Worm (Caenorhabditis elegans) whole organism, L4 larva: ENCODE results near the gene mls-1.
A peak's percentile ranks its signal among the peaks of the same experiment; 100 is the strongest.

Source experiments
- D1046.2 ChIP-seq: fragments of 200-800 bp; sonication (Bioruptor generic); IDR thresholded peaks from 2 replicates; pipeline ENCODE4 v1.3.6; 2022; ENCODE audit warnings: missing genetic modification characterization, missing compliant biosample characterization
- F26F4.8 ChIP-seq: fragments of 200-800 bp; sonication (Bioruptor generic); conservative IDR thresholded peaks from 2 replicates; pipeline ENCODE4 v1.3.6; 2022; ENCODE audit warnings: missing genetic modification characterization, missing compliant biosample characterization
- R02D3.7 ChIP-seq: fragments of 150-350 bp; sonication (generic microtip); optimal IDR thresholded peaks from 3 replicates; lab custom pipeline; 2014; ENCODE audit warnings: missing biosample characterization, missing genetic modification characterization
- Y105C5A.15 ChIP-seq: fragments of 200-800 bp; sonication (Bioruptor generic); IDR thresholded peaks from 2 replicates; pipeline ENCODE4 v1.3.6; 2022; ENCODE audit warnings: missing genetic modification characterization, missing compliant biosample characterization
- ZK337.2 ChIP-seq: fragments of 200-800 bp; sonication (Bioruptor generic); IDR thresholded peaks from 2 replicates; pipeline ENCODE4 v1.3.6; 2022; ENCODE audit warnings: missing genetic modification reagents, missing genetic modification characterization, missing compliant biosample characterization
- ZK546.5 ChIP-seq, 2 experiments: sonication (generic microtip); optimal IDR thresholded peaks; 2 replicates each; lab custom pipeline; 2017; ENCODE audit warnings: missing biosample characterization in 2 of 2, missing genetic modification characterization in 2 of 2
- ama-1 ChIP-seq: fragments of 150-350 bp; optimal IDR thresholded peaks from 2 replicates; lab custom pipeline; 2014; ENCODE audit warnings: inconsistent platforms, mixed read lengths
- attf-4 ChIP-seq: sonication (generic microtip); optimal IDR thresholded peaks from 3 replicates; lab custom pipeline; 2017; ENCODE audit warnings: missing biosample characterization, missing genetic modification characterization
- ceh-20 ChIP-seq: fragments of 200-800 bp; sonication (Bioruptor generic); IDR thresholded peaks from 2 replicates; pipeline ENCODE4 v1.3.6; 2022; ENCODE audit warnings: missing genetic modification reagents, missing genetic modification characterization, missing compliant biosample characterization
- ceh-32 ChIP-seq: sonication (generic microtip); optimal IDR thresholded peaks from 2 replicates; lab custom pipeline; 2016; ENCODE audit warnings: mild to moderate bottlenecking, missing genetic modification characterization, missing compliant biosample characterization; ENCODE audit not compliant: poor library complexity
- ceh-62 ChIP-seq: sonication (generic microtip); optimal IDR thresholded peaks from 2 replicates; lab custom pipeline; 2017; ENCODE audit warnings: missing biosample characterization, missing genetic modification characterization
- ceh-82 ChIP-seq: sonication (generic microtip); optimal IDR thresholded peaks from 2 replicates; lab custom pipeline; 2017; ENCODE audit warnings: missing biosample characterization, missing genetic modification characterization
- ces-1 ChIP-seq: fragments of 150-350 bp; sonication (generic microtip); optimal IDR thresholded peaks from 4 replicates; lab custom pipeline; 2014; ENCODE audit warnings: missing biosample characterization, missing genetic modification reagents, missing genetic modification characterization
- daf-19 ChIP-seq: fragments of 200-800 bp; sonication (Bioruptor generic); conservative IDR thresholded peaks from 2 replicates; pipeline ENCODE4 v1.3.6; 2022; ENCODE audit warnings: missing genetic modification characterization, missing compliant biosample characterization
- daf-8 ChIP-seq: fragments of 200-800 bp; sonication (Bioruptor generic); IDR thresholded peaks from 2 replicates; pipeline ENCODE4 v1.3.6; 2022; ENCODE audit warnings: missing genetic modification characterization, missing compliant biosample characterization
- dmd-6 ChIP-seq: fragments of 200-800 bp; sonication (Bioruptor generic); IDR thresholded peaks from 2 replicates; pipeline ENCODE4 v1.3.6; 2022; ENCODE audit warnings: missing genetic modification reagents, missing genetic modification characterization, missing compliant biosample characterization
- dve-1 ChIP-seq: sonication (generic microtip); optimal IDR thresholded peaks from 2 replicates; lab custom pipeline; 2017; ENCODE audit warnings: antibody characterized with exemption, mild to moderate bottlenecking, missing genetic modification characterization, missing compliant biosample characterization; ENCODE audit not compliant: insufficient read depth
- egl-27 ChIP-seq: sonication (generic microtip); optimal IDR thresholded peaks from 3 replicates; lab custom pipeline; 2017; ENCODE audit warnings: missing biosample characterization, missing genetic modification reagents, missing genetic modification characterization
- egl-43 ChIP-seq: fragments of 200-800 bp; sonication (Bioruptor generic); IDR thresholded peaks from 2 replicates; pipeline ENCODE4 v1.3.6; 2022; ENCODE audit warnings: missing genetic modification reagents, missing genetic modification characterization, missing compliant biosample characterization
- gei-8 ChIP-seq: fragments of 200-800 bp; sonication (Bioruptor generic); optimal IDR thresholded peaks from 2 replicates; lab custom pipeline; 2018; ENCODE audit warnings: mild to moderate bottlenecking, missing genetic modification characterization, missing compliant biosample characterization
- hif-1 ChIP-seq, 2 experiments: sonication (generic microtip); optimal IDR thresholded peaks; 2 replicates each; lab custom pipeline; 2016 to 2017; ENCODE audit warnings: missing compliant biosample characterization in 2 of 2, missing genetic modification characterization in 2 of 2, missing genetic modification reagents in 2 of 2, missing genotype in 2 of 2, mild to moderate bottlenecking in 1 of 2
- hlh-11 ChIP-seq: fragments of 200-800 bp; sonication (Bioruptor generic); optimal IDR thresholded peaks from 2 replicates; lab custom pipeline; 2018; ENCODE audit warnings: mild to moderate bottlenecking, missing genetic modification characterization, missing compliant biosample characterization
- hlh-30 ChIP-seq: sonication (generic microtip); optimal IDR thresholded peaks from 2 replicates; lab custom pipeline; 2017; ENCODE audit warnings: antibody characterized with exemption, mild to moderate bottlenecking, missing genetic modification characterization, missing compliant biosample characterization; ENCODE audit not compliant: insufficient read depth
- lin-1 ChIP-seq: fragments of 200-800 bp; sonication (Bioruptor generic); IDR thresholded peaks from 2 replicates; pipeline ENCODE4 v1.3.6; 2022; ENCODE audit warnings: missing genetic modification reagents, missing genetic modification characterization, missing compliant biosample characterization
- lin-15B ChIP-seq: fragments of 150-350 bp; sonication (generic microtip); optimal IDR thresholded peaks from 3 replicates; lab custom pipeline; 2014; ENCODE audit warnings: missing biosample characterization, missing genetic modification characterization
- lin-38 ChIP-seq: fragments of 200-800 bp; sonication (Bioruptor generic); IDR thresholded peaks from 2 replicates; pipeline ENCODE4 v1.3.6; 2022; ENCODE audit warnings: missing genetic modification reagents, missing genetic modification characterization, missing compliant biosample characterization
- lin-39 ChIP-seq: fragments of 150-350 bp; optimal IDR thresholded peaks from 2 replicates; lab custom pipeline; 2014; ENCODE audit warnings: missing biosample characterization, missing genetic modification reagents, missing genetic modification characterization
- lir-3 ChIP-seq: sonication (generic microtip); optimal IDR thresholded peaks from 2 replicates; lab custom pipeline; 2016; ENCODE audit warnings: mild to moderate bottlenecking, missing genetic modification characterization, missing compliant biosample characterization
- madf-5 ChIP-seq, 2 experiments: fragments of 200-800 bp; sonication (Bioruptor generic); IDR thresholded peaks; 2 replicates each; pipeline ENCODE4 v1.3.6; 2022; ENCODE audit warnings: missing compliant biosample characterization in 2 of 2, missing genetic modification characterization in 2 of 2
- mep-1 ChIP-seq: fragments of 150-350 bp; sonication (generic microtip); optimal IDR thresholded peaks from 3 replicates; lab custom pipeline; 2014; ENCODE audit warnings: missing biosample characterization, missing genetic modification characterization
- mxl-3 ChIP-seq: fragments of 200-800 bp; sonication (Bioruptor generic); optimal IDR thresholded peaks from 2 replicates; lab custom pipeline; 2018; ENCODE audit warnings: mild to moderate bottlenecking, missing genetic modification characterization, missing compliant biosample characterization
- nhr-10 ChIP-seq: fragments of 150-350 bp; optimal IDR thresholded peaks from 2 replicates; lab custom pipeline; 2014; ENCODE audit warnings: missing biosample characterization, missing genetic modification characterization
- nhr-102 ChIP-seq: sonication (generic microtip); optimal IDR thresholded peaks from 2 replicates; lab custom pipeline; 2016; ENCODE audit warnings: mild to moderate bottlenecking, missing genetic modification characterization, moderate library complexity, missing compliant biosample characterization
- nhr-111 ChIP-seq: fragments of 200-800 bp; sonication (Bioruptor generic); optimal IDR thresholded peaks from 2 replicates; lab custom pipeline; 2018; ENCODE audit warnings: mild to moderate bottlenecking, missing genetic modification characterization, missing compliant biosample characterization
- nhr-28 ChIP-seq: fragments of 150-350 bp; optimal IDR thresholded peaks from 2 replicates; lab custom pipeline; 2014; ENCODE audit warnings: missing biosample characterization, missing genetic modification characterization
- php-3 ChIP-seq: fragments of 200-800 bp; sonication (Bioruptor generic); IDR thresholded peaks from 2 replicates; pipeline ENCODE4 v1.3.6; 2022; ENCODE audit warnings: missing genetic modification reagents, missing genetic modification characterization, missing compliant biosample characterization
- pqm-1 ChIP-seq: sonication (generic microtip); optimal IDR thresholded peaks from 2 replicates; lab custom pipeline; 2017; ENCODE audit warnings: missing biosample characterization, missing genetic modification characterization
- rbr-2 ChIP-seq: sonication (generic microtip); optimal IDR thresholded peaks from 2 replicates; lab custom pipeline; 2016; ENCODE audit warnings: missing genotype, missing genetic modification characterization, missing compliant biosample characterization
- tra-1 ChIP-seq: fragments of 200-800 bp; sonication (Bioruptor generic); IDR thresholded peaks from 2 replicates; pipeline ENCODE4 v1.3.6; 2022; ENCODE audit warnings: missing genetic modification reagents, missing genetic modification characterization, missing compliant biosample characterization
- unc-62 ChIP-seq, 3 experiments: fragments of 150-350 bp in 1 of 3; sonication (generic microtip); optimal IDR thresholded peaks in 2 of 3; peaks in 1 of 3; 1 replicate in 1 of 3; 2 replicates in 2 of 3; lab custom pipeline; 2014 to 2017; ENCODE audit warnings: missing biosample characterization in 3 of 3, missing genetic modification characterization in 3 of 3, missing genetic modification reagents in 3 of 3, missing genotype in 1 of 3
- vab-7 ChIP-seq: fragments of 200-800 bp; sonication (Bioruptor generic); IDR thresholded peaks from 2 replicates; pipeline ENCODE4 v1.3.6; 2022; ENCODE audit warnings: missing genetic modification reagents, missing genetic modification characterization, missing compliant biosample characterization
- zfp-3 ChIP-seq: fragments of 200-800 bp; sonication (Bioruptor generic); conservative IDR thresholded peaks from 2 replicates; pipeline ENCODE4 v1.3.6; 2022; ENCODE audit warnings: missing genetic modification reagents, missing genetic modification characterization, missing compliant biosample characterization
- zip-11 ChIP-seq: fragments of 200-800 bp; sonication (Bioruptor generic); IDR thresholded peaks from 2 replicates; pipeline ENCODE4 v1.3.6; 2022; ENCODE audit warnings: missing genetic modification characterization, missing compliant biosample characterization
- zip-2 ChIP-seq: fragments of 150-350 bp; optimal IDR thresholded peaks from 2 replicates; lab custom pipeline; 2014; ENCODE audit warnings: missing biosample characterization, missing genetic modification characterization

mls-1 gene

DNA sequence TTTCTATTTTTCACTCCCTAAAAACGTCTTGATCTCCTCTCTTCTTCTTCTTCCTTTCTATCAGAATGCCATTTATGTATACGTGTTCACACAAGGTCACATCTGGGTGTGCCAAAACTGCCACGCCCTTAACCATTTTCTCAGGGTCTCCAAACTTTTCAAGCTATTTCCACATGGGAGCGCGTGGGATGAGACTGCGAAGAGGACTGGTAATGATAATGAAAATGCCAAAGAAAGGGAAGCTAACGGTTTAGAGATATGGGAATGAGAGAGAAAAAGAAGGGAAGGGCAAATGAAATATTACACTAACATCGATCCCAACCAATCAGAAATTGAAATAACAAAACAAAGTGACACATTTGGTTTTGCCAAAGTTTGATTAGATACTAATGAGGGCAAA lies 28.2 kb downstream of the mls-1 start (continued):
- TF ChIP-seq dmd-6 (GFP tag; lab: Robert Waterston, UW) = 0 out of 2 replicates have a peak, but pooled peaks have one; percentile 18
- peak; percentile 36 for TF ChIP-seq hlh-30 (tag; lab: Kevin White, UChicago)
- TF ChIP-seq zip-2 (tag; lab: Kevin White, UChicago) = no peak
- TF ChIP-seq lir-3 (tag; lab: Kevin White, UChicago) = no peak
- TF ChIP-seq rbr-2 (tag; lab: Kevin White, UChicago) = no peak
- no peak for TF ChIP-seq ceh-32 (tag; lab: Kevin White, UChicago)
- no peak for TF ChIP-seq madf-5 (GFP tag; IDR thresholded peaks at IDR 0.05; lab: Robert Waterston, UW)

- no peak for TF ChIP-seq ZK337.2
- no peak for TF ChIP-seq nhr-102 (tag; lab: Kevin White, UChicago)
- no peak for TF ChIP-seq R02D3.7 (tag; lab: Kevin White, UChicago)
- no peak for TF ChIP-seq egl-27 (tag; lab: Kevin White, UChicago)
- no peak for TF ChIP-seq zip-2 (tag; lab: Kevin White, UChicago)
- no peak for TF ChIP-seq tra-1 (GFP tag; lab: Robert Waterston, UW)
- TF ChIP-seq mep-1 (tag; lab: Kevin White, UChicago) = no peak
- no peak for TF ChIP-seq nhr-111 (GFP tag; lab: Kevin White, UChicago)
Measured at ce11 chrIII:7489055-7489534, 29.0 kb downstream of the mls-1 start, which contains the start of gene mup-4. Gene mup-4, minus strand, starts transcription at chrIII:7489105.

ce11 chrIII:7490061-7490460 lies 29.9 kb downstream of the mls-1 start:
- TF ChIP-seq vab-7 (no peak), daf-8 (GFP tag; lab: Robert Waterston, UW) (no peak), hif-1 (tag; optimal IDR thresholded peaks at IDR 0.05; lab: Kevin White, UChicago) (no peak), daf-19 (GFP tag; lab: Robert Waterston, UW) (no peak), zfp-3 (GFP tag; lab: Robert Waterston, UW) (no peak), hlh-30 (tag; lab: Kevin White, UChicago) (no peak), lin-39 (tag; lab: Kevin White, UChicago) (no peak), dve-1 (tag; lab: Kevin White, UChicago) (no peak), php-3 (GFP tag; lab: Robert Waterston, UW) (no peak), ceh-20 (GFP tag; lab: Robert Waterston, UW) (no peak), madf-5 (GFP tag; IDR thresholded peaks at IDR 0.05; lab: Robert Waterston, UW) (no peak)

DNA sequence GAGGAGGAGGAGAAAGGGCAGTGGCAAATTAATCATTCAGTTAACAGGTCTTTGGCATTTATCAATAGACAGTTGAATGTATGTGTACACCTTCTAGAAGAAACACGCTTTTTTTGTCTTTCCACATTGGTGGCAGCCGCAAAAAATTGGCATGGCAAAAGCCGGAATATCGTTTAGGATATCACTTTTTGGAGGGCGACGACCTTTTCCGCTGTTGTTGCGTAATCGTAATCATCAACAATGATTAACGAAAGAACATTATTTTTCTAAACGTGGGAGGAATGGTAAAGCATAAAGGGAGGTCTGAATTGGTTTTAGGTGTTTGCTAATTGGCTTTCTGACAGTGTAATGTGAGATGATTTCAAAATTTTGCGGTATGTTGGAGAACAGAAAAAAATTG lies 31.8 kb downstream of the mls-1 start:
- no peak for TF ChIP-seq lin-38 (GFP tag; lab: Robert Waterston, UW)
- TF ChIP-seq ceh-62 (tag; lab: Kevin White, UChicago) = no peak
- TF ChIP-seq nhr-10 (tag; lab: Kevin White, UChicago) = no peak
- no peak for TF ChIP-seq ces-1 (GFP tag; lab: Kevin White, UChicago)
- TF ChIP-seq Y105C5A.15 (GFP tag; lab: Robert Waterston, UW) = no peak
- TF ChIP-seq gei-8 (GFP tag; lab: Kevin White, UChicago) = no peak
- no peak for TF ChIP-seq ceh-82
- no peak for TF ChIP-seq zip-11
- no peak for TF ChIP-seq ama-1 (lab: Kevin White, UChicago)
- no peak for TF ChIP-seq daf-19 (GFP tag; lab: Robert Waterston, UW)
- peak in 1 of 2 experiments; percentile 67 for TF ChIP-seq unc-62 (GFP tag; optimal IDR thresholded peaks at IDR 0.05 in 1 of 2; lab: Kevin White, UChicago)
- TF ChIP-seq unc-62 (tag; optimal IDR thresholded peaks at IDR 0.05; lab: Kevin White, UChicago) = no peak
- TF ChIP-seq egl-43 (GFP tag; lab: Robert Waterston, UW) = no peak
- peak; percentile 22 for TF ChIP-seq hlh-11 (tag; lab: Kevin White, UChicago)
- no peak for TF ChIP-seq lin-15B
- no peak for TF ChIP-seq D1046.2 (GFP tag; lab: Robert Waterston, UW)
- TF ChIP-seq attf-4 (tag; lab: Kevin White, UChicago) = no peak
- no peak for TF ChIP-seq ZK546.5 (tag; optimal IDR thresholded peaks at IDR 0.05; lab: Kevin White, UChicago)
- no peak for TF ChIP-seq ceh-20 (GFP tag; lab: Robert Waterston, UW)
- TF ChIP-seq pqm-1 (tag; lab: Kevin White, UChicago) = no peak
- peak; percentile 0 for TF ChIP-seq nhr-28 (tag; lab: Kevin White, UChicago)
- TF ChIP-seq lin-1 = no peak
- TF ChIP-seq ZK337.2 = no peak
- no peak for TF ChIP-seq F26F4.8 (GFP tag; lab: Robert Waterston, UW)
- no peak for TF ChIP-seq hlh-30 (tag; lab: Kevin White, UChicago)
- peak in 1 of 2 experiments; percentile 22 for TF ChIP-seq hif-1 (tag; optimal IDR thresholded peaks at IDR 0.05; lab: Kevin White, UChicago)
- peak; percentile 35 for TF ChIP-seq mxl-3
- no peak for TF ChIP-seq madf-5 (GFP tag; IDR thresholded peaks at IDR 0.05; lab: Robert Waterston, UW)
- TF ChIP-seq daf-8 (GFP tag; lab: Robert Waterston, UW) = no peak
